Worm (Caenorhabditis elegans): Measurements from ENCODE around the gene col-44.

col-44 gene

ce11 chrX:13555098-13555497, 36.2 kb upstream of the col-44 start:
- no peak for TF ChIP-seq tbx-9 (tag; optimal IDR thresholded peaks at IDR 0.05; ENCODE audit: borderline replicate concordance)

ce11 chrX:13556066-13556465, 35.2 kb upstream of the col-44 start, which contains the start of gene glb-20:
Gene glb-20, minus strand, starts transcription at chrX:13556166.
- no peak for TF ChIP-seq madf-8 (GFP tag; conservative IDR thresholded peaks at IDR 0.05)
- no peak for TF ChIP-seq hlh-12 (tag; optimal IDR thresholded peaks at IDR 0.05)

- no peak for TF ChIP-seq lir-1 (GFP tag; conservative IDR thresholded peaks at IDR 0.05)
- peak; percentile 7 for TF ChIP-seq somi-1 (GFP tag; optimal IDR thresholded peaks at IDR 0.05)
Measured at ce11 chrX:13558667-13559066, 32.6 kb upstream of the col-44 start.

- TF ChIP-seq efl-1 (GFP tag; optimal IDR thresholded peaks at IDR 0.05) (no peak), ekl-4 (GFP tag; IDR thresholded peaks at IDR 0.05) (no peak), B0261.1 (tag; optimal IDR thresholded peaks at IDR 0.05) (no peak), sea-2 (GFP tag; IDR thresholded peaks at IDR 0.05) (no peak), nhr-90 (tag; optimal IDR thresholded peaks at IDR 0.05) (no peak), tlf-1 (GFP tag; optimal IDR thresholded peaks at IDR 0.05) (no peak), ets-4 (GFP tag; optimal IDR thresholded peaks at IDR 0.05) (no peak), cebp-2 (GFP tag; IDR thresholded peaks at IDR 0.05) (no peak), unc-130 (GFP tag; optimal IDR thresholded peaks at IDR 0.05) (no peak), fkh-3 (tag; optimal IDR thresholded peaks at IDR 0.05) (no peak), die-1 (tag; optimal IDR thresholded peaks at IDR 0.05) (no peak), xnd-1 (tag; optimal IDR thresholded peaks at IDR 0.05) (no peak), aptf-3 (GFP tag; IDR thresholded peaks at IDR 0.05) (no peak), ceh-91 (GFP tag; IDR thresholded peaks at IDR 0.05) (no peak), mes-4 (tag; optimal IDR thresholded peaks at IDR 0.05) (no peak)
Measured at ce11 chrX:13561954-13562353, 29.3 kb upstream of the col-44 start.

- TF ChIP-seq F33H1.4 (GFP tag; IDR thresholded peaks at IDR 0.05) = no peak
- TF ChIP-seq lin-54 (GFP tag; optimal IDR thresholded peaks at IDR 0.05) = no peak
- TF ChIP-seq cebp-1 (GFP tag; IDR thresholded peaks at IDR 0.05) = no peak
- no peak for TF ChIP-seq cebp-1 (tag; optimal IDR thresholded peaks at IDR 0.05)
- TF ChIP-seq zim-3 (tag; optimal IDR thresholded peaks at IDR 0.05) = no peak
- no peak for TF ChIP-seq T26A5.8 (tag; optimal IDR thresholded peaks at IDR 0.05)
Measured at ce11 chrX:13566436-13566835, 24.8 kb upstream of the col-44 start, which contains the start of gene R01E6.2. Gene R01E6.2, minus strand, starts transcription at chrX:13566536.

- no peak for TF ChIP-seq F39B2.1 (GFP tag; IDR thresholded peaks at IDR 0.05)
- no peak for TF ChIP-seq F37B4.10 (GFP tag; IDR thresholded peaks at IDR 0.05)
- no peak for TF ChIP-seq madf-3 (GFP tag; IDR thresholded peaks at IDR 0.05)
Measured at ce11 chrX:13569854-13570253, 21.4 kb upstream of the col-44 start, which contains the start of gene R01E6.7. Gene R01E6.7, minus strand, starts transcription at chrX:13569954.

ce11 chrX:13574029-13574428, 17.2 kb upstream of the col-44 start:
- TF ChIP-seq ceh-79 (tag; optimal IDR thresholded peaks at IDR 0.05) = no peak
- TF ChIP-seq Y56A3A.18 (GFP tag; IDR thresholded peaks at IDR 0.05) = no peak
- TF ChIP-seq cebp-1 (GFP tag; IDR thresholded peaks at IDR 0.05) = no peak
- no peak for TF ChIP-seq cebp-1 (tag; optimal IDR thresholded peaks at IDR 0.05)
- no peak for TF ChIP-seq ceh-40 (GFP tag; IDR thresholded peaks at IDR 0.05)
- TF ChIP-seq nfya-2 (GFP tag; IDR thresholded peaks at IDR 0.05) = no peak
